Worm (Caenorhabditis elegans) whole organism, mixed stage, embryonic: ENCODE results near the gene amx-1.

ENCODE experiments used
- elt-1 ChIP-seq: sonication (generic microtip); optimal IDR thresholded peaks from 2 replicates; lab custom pipeline; 2017; ENCODE audit warnings: missing genetic modification characterization, mild to moderate bottlenecking, missing compliant biosample characterization, antibody characterized with exemption, moderate library complexity, borderline replicate concordance; ENCODE audit not compliant: insufficient read depth
- lsy-2 ChIP-seq: fragments of 150-350 bp; optimal IDR thresholded peaks from 2 replicates; lab custom pipeline; 2014; ENCODE audit warnings: missing biosample characterization, missing genetic modification characterization
- snpc-4 ChIP-seq: fragments of 150-350 bp; optimal IDR thresholded peaks from 2 replicates; lab custom pipeline; 2014; ENCODE audit warnings: missing biosample characterization, missing genetic modification characterization

ce11 chrIII:3799213-3799612, 23.0 kb upstream of the amx-1 start:
- TF ChIP-seq snpc-4 (tag; lab: Kevin White, UChicago) (no peak), elt-1 (tag; lab: Kevin White, UChicago) (no peak), lsy-2 (tag; lab: Kevin White, UChicago) (no peak)
